Worm (Caenorhabditis elegans): ENCODE measurements around the gene C03H5.7.

ce11 chrII:340714-341113 lies 39.3 kb upstream of the C03H5.7 start:
- TF ChIP-seq mes-4 (tag; optimal IDR thresholded peaks at IDR 0.05) (no peak), him-1 (tag; optimal IDR thresholded peaks at IDR 0.05) (no peak), bed-1 (GFP tag; IDR thresholded peaks at IDR 0.05) (no peak), madf-8 (GFP tag; conservative IDR thresholded peaks at IDR 0.05) (no peak), akir-1 (GFP tag; optimal IDR thresholded peaks at IDR 0.05) (no peak), rec-8 (tag; optimal IDR thresholded peaks at IDR 0.05) (no peak), Y56A3A.18 (GFP tag; IDR thresholded peaks at IDR 0.05) (no peak), ceh-91 (GFP tag; IDR thresholded peaks at IDR 0.05) (no peak), unc-62 (GFP tag; optimal IDR thresholded peaks at IDR 0.05) (no peak)
